Fruit fly (Drosophila melanogaster): ENCODE data around the gene Neos.

- TF ChIP-seq CG8478 (optimal IDR thresholded peaks at IDR 0.05) (no peak), CTCF (optimal IDR thresholded peaks at IDR 0.05) (no peak)
These were observed 3.2 kb upstream of the Neos start, which contains the start of the genes CG14829 and BHD for dm6 chr3L:7238072-7238759.

Data from S2 (cell line).